Worm (Caenorhabditis elegans) whole organism, L2 larva: ENCODE measurements around the gene pak-1.

Experiments used
- blmp-1 ChIP-seq: sonication (generic microtip); optimal IDR thresholded peaks from 2 replicates; lab custom pipeline; 2017; ENCODE audit warnings: missing genetic modification characterization, mild to moderate bottlenecking, missing compliant biosample characterization, antibody characterized with exemption, moderate library complexity; ENCODE audit not compliant: insufficient read depth
- elt-1 ChIP-seq: fragments of 150-350 bp; optimal IDR thresholded peaks from 2 replicates; lab custom pipeline; 2014; ENCODE audit warnings: missing biosample characterization, missing genetic modification characterization
- lin-11 ChIP-seq: fragments of 150-350 bp; sonication (generic microtip); optimal IDR thresholded peaks from 2 replicates; lab custom pipeline; 2014; ENCODE audit warnings: missing biosample characterization, missing genetic modification characterization, inconsistent platforms, mixed read lengths
- nhr-11 ChIP-seq: fragments of 150-350 bp; optimal IDR thresholded peaks from 2 replicates; lab custom pipeline; 2014; ENCODE audit warnings: missing biosample characterization, missing genetic modification characterization
- peb-1 ChIP-seq: fragments of 150-350 bp; optimal IDR thresholded peaks from 2 replicates; lab custom pipeline; 2014; ENCODE audit warnings: missing biosample characterization, missing genetic modification characterization

DNA sequence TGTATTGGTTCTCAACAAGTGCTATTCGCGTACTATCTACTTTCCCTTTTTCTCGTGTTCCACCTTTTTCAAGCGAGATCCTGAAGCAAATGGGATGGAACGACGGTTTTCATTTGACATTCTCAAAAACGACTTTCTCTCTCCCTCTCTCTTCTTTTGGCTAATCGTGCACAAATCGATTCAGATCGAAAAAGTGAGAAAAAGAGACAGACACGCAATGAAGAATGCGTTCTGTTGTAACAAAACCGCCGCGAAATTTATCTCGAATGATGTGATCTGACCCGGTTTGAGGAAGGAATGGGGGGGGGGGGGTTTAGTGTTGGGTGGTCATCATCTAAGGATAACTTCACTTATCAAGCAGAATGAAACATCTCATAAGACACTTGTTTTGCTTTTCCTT lies 16.0 kb upstream of the pak-1 start:
- TF ChIP-seq lin-11 (no peak), elt-1 (tag; lab: Kevin White, UChicago) (no peak), peb-1 (no peak), nhr-11 (tag; lab: Kevin White, UChicago) (no peak), blmp-1 (tag; lab: Kevin White, UChicago) (peak; percentile 27)
